Worm (Caenorhabditis elegans): ENCODE measurements around the gene nas-33.

- TF ChIP-seq him-1 (tag; optimal IDR thresholded peaks at IDR 0.05) (no peak), dao-5 (tag; optimal IDR thresholded peaks at IDR 0.05) (no peak)
These were observed 35.9 kb downstream of the nas-33 start for ce11 chrX:6419113-6419512.
